Fruit fly (Drosophila melanogaster): ENCODE measurements around the gene Dysb.

- TF ChIP-seq stwl (tag; optimal IDR thresholded peaks at IDR 0.05) (no peak), org-1 (GFP tag; optimal IDR thresholded peaks at IDR 0.05) (no peak), bab2 (GFP tag; optimal IDR thresholded peaks at IDR 0.05) (no peak), CG14050 (GFP tag; IDR thresholded peaks at IDR 0.05) (no peak), twi (tag; optimal IDR thresholded peaks at IDR 0.05) (no peak), gem (tag; optimal IDR thresholded peaks at IDR 0.05) (no peak), CG31224 (GFP tag; IDR thresholded peaks at IDR 0.05) (no peak), CG13296 (GFP tag; optimal IDR thresholded peaks at IDR 0.05) (no peak), CG1603 (tag; optimal IDR thresholded peaks at IDR 0.05) (no peak), peb (GFP tag; IDR thresholded peaks at IDR 0.05) (no peak)
Measured at dm6 chr3L:18834924-18835323, 32.6 kb upstream of the Dysb start.
